Fruit fly (Drosophila melanogaster) whole organism: Measurements from ENCODE around the gene CG42249.

Experiments used
- CG8478 ChIP-seq: fragments of >200 bp; optimal IDR thresholded peaks from 2 replicates; lab custom pipeline; 2018; ENCODE audit warnings: inconsistent platforms
- Dll ChIP-seq: fragments of >200 bp; optimal IDR thresholded peaks from 2 replicates; lab custom pipeline; 2017
- psq ChIP-seq: fragments of >200 bp; optimal IDR thresholded peaks from 2 replicates; lab custom pipeline; 2017
- usp ChIP-seq: fragments of >200 bp; optimal IDR thresholded peaks from 2 replicates; lab custom pipeline; 2017; ENCODE audit warnings: missing biosample characterization, missing genetic modification characterization, mixed read lengths

DNA sequence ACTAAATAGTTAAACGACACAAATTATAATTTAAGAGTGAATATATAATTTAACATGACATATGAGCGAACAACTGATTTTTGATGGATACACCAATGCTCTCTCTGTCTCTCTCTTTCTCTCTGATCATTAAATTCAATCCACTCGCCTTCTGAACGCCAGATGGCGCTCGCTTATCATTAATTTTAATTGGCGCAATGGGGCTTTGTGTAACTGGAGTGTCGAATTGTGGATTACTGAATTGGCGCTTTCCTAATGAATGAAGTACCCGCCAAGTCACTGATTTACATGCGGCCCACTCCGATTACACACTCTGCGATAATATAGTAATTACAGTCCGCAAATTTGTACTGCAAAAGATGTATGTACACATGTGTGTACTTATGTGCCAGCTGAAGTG, 14.2 kb upstream of the CG42249 start:
- TF ChIP-seq CG8478 (lab: Kevin White, UChicago) (no peak), usp (GFP tag; lab: Kevin White, UChicago) (no peak), Dll (lab: Kevin White, UChicago) (no peak), psq (lab: Kevin White, UChicago) (no peak)
